Worm (Caenorhabditis elegans) whole organism, midembryonic: ENCODE results near the gene fbxa-135.
"Not testable (repeated sequence)": the region's sequence is repeated elsewhere in the genome, so short reads cannot be mapped to it uniquely, and the experiment has no call there.

ENCODE experiments used
- T22C8.4 ChIP-seq: fragments of 200-800 bp; sonication (Bioruptor generic); IDR thresholded peaks from 2 replicates; pipeline ENCODE4 v1.3.6; 2022; ENCODE audit warnings: missing genetic modification characterization, missing compliant biosample characterization
- cog-1 ChIP-seq: sonication (generic microtip); optimal IDR thresholded peaks from 2 replicates; lab custom pipeline; 2016; ENCODE audit warnings: missing genetic modification characterization, missing compliant biosample characterization
- flt-1 ChIP-seq: fragments of 200-800 bp; sonication (Bioruptor generic); IDR thresholded peaks from 2 replicates; pipeline ENCODE4 v1.3.6; 2022; ENCODE audit warnings: missing genetic modification characterization, missing compliant biosample characterization
- klf-2 ChIP-seq: fragments of 200-800 bp; sonication (Bioruptor generic); conservative IDR thresholded peaks from 2 replicates; pipeline ENCODE4 v1.3.6; 2022; ENCODE audit warnings: missing genetic modification reagents, missing genetic modification characterization, missing compliant biosample characterization
- med-1 ChIP-seq: sonication (generic microtip); optimal IDR thresholded peaks from 2 replicates; lab custom pipeline; 2017; ENCODE audit warnings: missing genetic modification characterization, mild to moderate bottlenecking, missing compliant biosample characterization, antibody characterized with exemption, missing genetic modification reagents; ENCODE audit not compliant: insufficient read depth
- ref-1 ChIP-seq: fragments of 200-800 bp; sonication (Bioruptor generic); conservative IDR thresholded peaks from 2 replicates; pipeline ENCODE4 v1.3.6; 2022; ENCODE audit warnings: missing genetic modification reagents, missing genetic modification characterization, missing compliant biosample characterization
- tab-1 ChIP-seq: fragments of 200-800 bp; sonication (Bioruptor generic); IDR thresholded peaks from 2 replicates; pipeline ENCODE4 v1.3.6; 2022; ENCODE audit warnings: missing genetic modification characterization, missing compliant biosample characterization
- ztf-23 ChIP-seq: fragments of 200-800 bp; sonication (Bioruptor generic); IDR thresholded peaks from 2 replicates; pipeline ENCODE4 v1.3.6; 2022; ENCODE audit warnings: missing genetic modification reagents, missing genetic modification characterization, missing compliant biosample characterization
- ztf-29 ChIP-seq: fragments of 200-800 bp; sonication (Bioruptor generic); IDR thresholded peaks from 2 replicates; pipeline ENCODE4 v1.3.6; 2022; ENCODE audit warnings: missing genetic modification reagents, missing genetic modification characterization, missing compliant biosample characterization

Gene fbxa-135

ce11 chrV:15401856-15402314, at the start of gene fbxa-135:
Gene fbxa-135 (plus strand): TSS chrV:15402264.
- TF ChIP-seq tab-1, result no peak
- no peak for TF ChIP-seq cog-1 (tag; lab: Kevin White, UChicago)
- TF ChIP-seq T22C8.4 (GFP tag; lab: Robert Waterston, UW), result no peak
- no peak for TF ChIP-seq ztf-29
- no peak for TF ChIP-seq ref-1
- TF ChIP-seq ztf-23 (GFP tag; lab: Robert Waterston, UW), result no peak
- TF ChIP-seq klf-2, result no peak
- TF ChIP-seq med-1 (GFP tag; lab: Kevin White, UChicago), result no peak
- no peak for TF ChIP-seq flt-1 (GFP tag; lab: Robert Waterston, UW)

- no peak for TF ChIP-seq ztf-23 (GFP tag; lab: Robert Waterston, UW)
- no peak for TF ChIP-seq ref-1
- TF ChIP-seq cog-1 (tag; lab: Kevin White, UChicago), result no peak
- no peak for TF ChIP-seq tab-1
- no peak for TF ChIP-seq klf-2
- TF ChIP-seq ztf-29, result no peak
- no peak for TF ChIP-seq flt-1 (GFP tag; lab: Robert Waterston, UW)
- no peak for TF ChIP-seq med-1 (GFP tag; lab: Kevin White, UChicago)
- no peak for TF ChIP-seq T22C8.4 (GFP tag; lab: Robert Waterston, UW)
Measured at ce11 chrV:15352376-15352775, 49.7 kb upstream of the fbxa-135 start, which contains the start of gene srx-58. Gene srx-58 (plus strand): TSS chrV:15352676.

- TF ChIP-seq flt-1 (GFP tag; lab: Robert Waterston, UW) (no peak), ztf-29 (no peak), klf-2 (no peak), ztf-23 (GFP tag; lab: Robert Waterston, UW) (no peak), T22C8.4 (GFP tag; lab: Robert Waterston, UW) (no peak), ref-1 (no peak), tab-1 (no peak), med-1 (GFP tag; lab: Kevin White, UChicago) (no peak), cog-1 (tag; lab: Kevin White, UChicago) (no peak)
Measured at ce11 chrV:15354648-15355047, 47.4 kb upstream of the fbxa-135 start, which contains the start of gene C29F3.7. Gene C29F3.7 (plus strand): TSS chrV:15354901.

ce11 chrV:15361412-15361811, 40.7 kb upstream of the fbxa-135 start, which contains the start of gene ech-1.1:
Gene ech-1.1 (minus strand): TSS chrV:15361512.
- not testable (repeated sequence) for TF ChIP-seq ztf-23 (GFP tag; lab: Robert Waterston, UW); ref-1; flt-1 (GFP tag; lab: Robert Waterston, UW)

ce11 chrV:15367770-15368169, 34.3 kb upstream of the fbxa-135 start:
- TF ChIP-seq flt-1 (GFP tag; lab: Robert Waterston, UW) (no peak), T22C8.4 (GFP tag; lab: Robert Waterston, UW) (no peak), ztf-23 (GFP tag; lab: Robert Waterston, UW) (no peak), tab-1 (no peak)

ce11 chrV:15369707-15370106, 32.4 kb upstream of the fbxa-135 start, which contains the start of gene nhr-269:
Gene nhr-269 (minus strand): TSS chrV:15369807.
- TF ChIP-seq ztf-29 (no peak), ztf-23 (GFP tag; lab: Robert Waterston, UW) (no peak), cog-1 (tag; lab: Kevin White, UChicago) (no peak), T22C8.4 (GFP tag; lab: Robert Waterston, UW) (no peak), ref-1 (no peak), klf-2 (no peak), flt-1 (GFP tag; lab: Robert Waterston, UW) (no peak), med-1 (GFP tag; lab: Kevin White, UChicago) (no peak), tab-1 (no peak)

ce11 chrV:15376223-15376622, 25.8 kb upstream of the fbxa-135 start, which contains the start of gene srh-52:
Gene srh-52 (minus strand): TSS chrV:15376323.
- TF ChIP-seq tab-1 (no peak), ztf-23 (GFP tag; lab: Robert Waterston, UW) (no peak), cog-1 (tag; lab: Kevin White, UChicago) (no peak), flt-1 (GFP tag; lab: Robert Waterston, UW) (no peak), klf-2 (no peak), ref-1 (no peak), ztf-29 (no peak), T22C8.4 (GFP tag; lab: Robert Waterston, UW) (no peak), med-1 (GFP tag; lab: Kevin White, UChicago) (no peak)

ce11 chrV:15377903-15378302, 24.2 kb upstream of the fbxa-135 start, which contains the start of gene srh-122:
Gene srh-122 (minus strand): TSS chrV:15378003.
- TF ChIP-seq tab-1 (no peak), klf-2 (no peak), ztf-29 (no peak), ztf-23 (GFP tag; lab: Robert Waterston, UW) (no peak), flt-1 (GFP tag; lab: Robert Waterston, UW) (no peak), ref-1 (no peak)

ce11 chrV:15379817-15380216, 22.2 kb upstream of the fbxa-135 start, which contains the start of gene srh-251:
Gene srh-251 (minus strand): TSS chrV:15379917.
- TF ChIP-seq tab-1, result no peak
- no peak for TF ChIP-seq T22C8.4 (GFP tag; lab: Robert Waterston, UW)
- no peak for TF ChIP-seq ztf-29
- TF ChIP-seq klf-2, result no peak

- no peak for TF ChIP-seq med-1 (GFP tag; lab: Kevin White, UChicago)
- no peak for TF ChIP-seq ztf-29
- no peak for TF ChIP-seq flt-1 (GFP tag; lab: Robert Waterston, UW)
- no peak for TF ChIP-seq T22C8.4 (GFP tag; lab: Robert Waterston, UW)
- no peak for TF ChIP-seq cog-1 (tag; lab: Kevin White, UChicago)
- TF ChIP-seq ztf-23 (GFP tag; lab: Robert Waterston, UW), result no peak
- no peak for TF ChIP-seq klf-2
- TF ChIP-seq ref-1, result no peak
- TF ChIP-seq tab-1, result no peak
Measured at ce11 chrV:15380857-15381256, 21.2 kb upstream of the fbxa-135 start, which contains the start of gene dhs-23. Gene dhs-23 (plus strand): TSS chrV:15381219.
